Worm (Caenorhabditis elegans) whole organism, L1 larva: Measurements from ENCODE around the gene srd-38.

Source experiments
- C16A3.4 ChIP-seq: fragments of 150-350 bp; optimal IDR thresholded peaks from 2 replicates; lab custom pipeline; 2014; ENCODE audit warnings: missing biosample characterization, missing genetic modification characterization
- C34B4.2 ChIP-seq: sonication (generic microtip); optimal IDR thresholded peaks from 2 replicates; lab custom pipeline; 2017; ENCODE audit warnings: mild to moderate bottlenecking, missing genetic modification characterization, missing compliant biosample characterization
- Y116A8C.19 ChIP-seq: sonication (generic microtip); optimal IDR thresholded peaks from 2 replicates; lab custom pipeline; 2016; ENCODE audit warnings: missing compliant biosample characterization, missing genetic modification characterization, borderline replicate concordance
- aha-1 ChIP-seq: fragments of 150-350 bp; optimal IDR thresholded peaks from 2 replicates; lab custom pipeline; 2014; ENCODE audit warnings: missing biosample characterization, missing genetic modification characterization
- alr-1 ChIP-seq: fragments of 200-800 bp; sonication (Bioruptor generic); optimal IDR thresholded peaks from 2 replicates; lab custom pipeline; 2018; ENCODE audit warnings: borderline replicate concordance, mild to moderate bottlenecking, missing genetic modification characterization, missing compliant biosample characterization
- aly-2 ChIP-seq: fragments of 150-350 bp; optimal IDR thresholded peaks from 2 replicates; lab custom pipeline; 2014; ENCODE audit warnings: missing biosample characterization, missing genetic modification characterization
- ama-1 ChIP-seq: fragments of 150-350 bp; optimal IDR thresholded peaks from 2 replicates; lab custom pipeline; 2014
- blmp-1 ChIP-seq: fragments of 150-350 bp; optimal IDR thresholded peaks from 2 replicates; lab custom pipeline; 2014; ENCODE audit warnings: missing biosample characterization, missing genetic modification characterization
- ceh-63 ChIP-seq: fragments of 200-800 bp; sonication (Bioruptor generic); optimal IDR thresholded peaks from 2 replicates; lab custom pipeline; 2018; ENCODE audit warnings: mild to moderate bottlenecking, missing genetic modification characterization, missing compliant biosample characterization
- ceh-8 ChIP-seq: fragments of 200-800 bp; sonication (Bioruptor generic); optimal IDR thresholded peaks from 2 replicates; lab custom pipeline; 2018; ENCODE audit warnings: mild to moderate bottlenecking, missing genetic modification characterization, moderate library complexity, missing compliant biosample characterization
- ceh-82 ChIP-seq, 3 experiments: fragments of 150-350 bp in 1 of 3; sonication (generic microtip) in 2 of 3; optimal IDR thresholded peaks; 2 replicates each; lab custom pipeline; 2014 to 2017; ENCODE audit warnings: missing biosample characterization in 3 of 3, missing genetic modification characterization in 3 of 3
- ceh-88 ChIP-seq: fragments of 200-800 bp; sonication (Bioruptor generic); IDR thresholded peaks from 2 replicates; pipeline ENCODE4 v1.3.6; 2022; ENCODE audit warnings: missing genetic modification characterization, missing compliant biosample characterization
- dpl-1 ChIP-seq, 3 experiments: fragments of 150-350 bp in 2 of 3; sonication (generic microtip) in 1 of 3; optimal IDR thresholded peaks; 2 replicates each; lab custom pipeline; 2014 to 2017; ENCODE audit warnings: missing biosample characterization in 3 of 3, missing genetic modification characterization in 3 of 3, missing genetic modification reagents in 3 of 3
- dsc-1 ChIP-seq: sonication (generic microtip); optimal IDR thresholded peaks from 2 replicates; lab custom pipeline; 2016; ENCODE audit warnings: mild to moderate bottlenecking, missing genetic modification characterization, missing compliant biosample characterization
- elt-2 ChIP-seq: sonication (generic microtip); optimal IDR thresholded peaks from 2 replicates; lab custom pipeline; 2016; ENCODE audit warnings: missing genetic modification characterization, mild to moderate bottlenecking, inconsistent platforms, missing compliant biosample characterization, missing genetic modification reagents
- ets-5 ChIP-seq: fragments of 200-800 bp; sonication (Bioruptor generic); IDR thresholded peaks from 2 replicates; pipeline ENCODE4 v1.3.6; 2022; ENCODE audit warnings: missing genetic modification characterization, missing compliant biosample characterization
- fkh-8 ChIP-seq: sonication (generic microtip); optimal IDR thresholded peaks from 2 replicates; lab custom pipeline; 2016; ENCODE audit warnings: mild to moderate bottlenecking, missing genetic modification characterization, missing compliant biosample characterization
- fos-1 ChIP-seq: fragments of 150-350 bp; optimal IDR thresholded peaks from 2 replicates; lab custom pipeline; 2014; ENCODE audit warnings: missing biosample characterization, missing genetic modification characterization
- isw-1 ChIP-seq: fragments of 200-800 bp; sonication (Bioruptor generic); IDR thresholded peaks from 2 replicates; pipeline ENCODE4 v1.3.6; 2022; ENCODE audit warnings: missing genetic modification characterization, missing compliant biosample characterization
- lin-13 ChIP-seq: fragments of 150-350 bp; optimal IDR thresholded peaks from 2 replicates; lab custom pipeline; 2014; ENCODE audit warnings: missing biosample characterization, missing genetic modification reagents, missing genetic modification characterization
- lin-14 ChIP-seq: fragments of 200-800 bp; sonication (Bioruptor generic); optimal IDR thresholded peaks from 2 replicates; lab custom pipeline; 2018; ENCODE audit warnings: mild to moderate bottlenecking, missing genetic modification characterization, moderate library complexity, missing compliant biosample characterization
- lin-35 ChIP-seq, 2 experiments: fragments of 150-350 bp; optimal IDR thresholded peaks; 2 replicates each; lab custom pipeline; 2014; ENCODE audit warnings: missing biosample characterization in 2 of 2, missing genetic modification characterization in 2 of 2, missing genetic modification reagents in 2 of 2
- lir-3 ChIP-seq: sonication (generic microtip); optimal IDR thresholded peaks from 2 replicates; lab custom pipeline; 2016; ENCODE audit warnings: mild to moderate bottlenecking, missing genetic modification characterization, moderate library complexity, missing compliant biosample characterization; ENCODE audit not compliant: poor library complexity
- lsy-2 ChIP-seq, 2 experiments: fragments of 150-350 bp; optimal IDR thresholded peaks; 2 replicates each; lab custom pipeline; 2014; ENCODE audit warnings: missing biosample characterization in 2 of 2, missing genetic modification characterization in 2 of 2
- mab-9 ChIP-seq: fragments of 200-800 bp; sonication (Bioruptor generic); IDR thresholded peaks from 2 replicates; pipeline ENCODE4 v1.3.6; 2022; ENCODE audit warnings: missing genetic modification reagents, missing genetic modification characterization, missing compliant biosample characterization
- mef-2 ChIP-seq: fragments of 150-350 bp; optimal IDR thresholded peaks from 2 replicates; lab custom pipeline; 2014; ENCODE audit warnings: missing biosample characterization, missing genetic modification characterization
- nhr-12 ChIP-seq: sonication (generic microtip); optimal IDR thresholded peaks from 2 replicates; lab custom pipeline; 2017; ENCODE audit warnings: missing biosample characterization, missing genetic modification characterization
- nhr-28 ChIP-seq: fragments of 150-350 bp; optimal IDR thresholded peaks from 2 replicates; lab custom pipeline; 2014; ENCODE audit warnings: missing biosample characterization, missing genetic modification characterization
- nhr-47 ChIP-seq: sonication (generic microtip); optimal IDR thresholded peaks from 2 replicates; lab custom pipeline; 2016; ENCODE audit warnings: mild to moderate bottlenecking, missing genetic modification characterization, moderate library complexity, missing compliant biosample characterization
- nhr-71 ChIP-seq: sonication (generic microtip); optimal IDR thresholded peaks from 2 replicates; lab custom pipeline; 2016; ENCODE audit warnings: mild to moderate bottlenecking, missing genetic modification characterization, moderate library complexity, missing compliant biosample characterization
- nhr-76 ChIP-seq: sonication (generic microtip); optimal IDR thresholded peaks from 2 replicates; lab custom pipeline; 2017; ENCODE audit warnings: missing biosample characterization, missing genetic modification characterization
- nhr-77 ChIP-seq: fragments of 150-350 bp; optimal IDR thresholded peaks from 2 replicates; lab custom pipeline; 2014; ENCODE audit warnings: missing biosample characterization, missing genetic modification characterization
- nhr-85 ChIP-seq: sonication (generic microtip); peaks from one replicate; lab custom pipeline; 2016; ENCODE audit warnings: missing genetic modification characterization, inconsistent platforms, missing compliant biosample characterization
- pag-3 ChIP-seq: sonication (generic microtip); optimal IDR thresholded peaks from 2 replicates; lab custom pipeline; 2017; ENCODE audit warnings: missing genetic modification characterization, mild to moderate bottlenecking, missing compliant biosample characterization, antibody characterized with exemption, borderline replicate concordance; ENCODE audit not compliant: insufficient read depth
- pax-3 ChIP-seq: fragments of 200-800 bp; sonication (Bioruptor generic); optimal IDR thresholded peaks from 2 replicates; lab custom pipeline; 2018; ENCODE audit warnings: mild to moderate bottlenecking, missing genetic modification characterization, moderate library complexity, missing compliant biosample characterization
- pqm-1 ChIP-seq: sonication (generic microtip); optimal IDR thresholded peaks from 3 replicates; lab custom pipeline; 2017; ENCODE audit warnings: missing biosample characterization, missing genetic modification characterization
- rnt-1 ChIP-seq: sonication (generic microtip); optimal IDR thresholded peaks from 2 replicates; lab custom pipeline; 2016; ENCODE audit warnings: mild to moderate bottlenecking, missing genetic modification characterization, moderate library complexity, missing compliant biosample characterization
- skn-1 ChIP-seq: fragments of 150-350 bp; optimal IDR thresholded peaks from 2 replicates; lab custom pipeline; 2014; ENCODE audit warnings: missing biosample characterization, missing genetic modification characterization
- snu-23 ChIP-seq: sonication (generic microtip); optimal IDR thresholded peaks from 2 replicates; lab custom pipeline; 2016; ENCODE audit warnings: missing genetic modification characterization, missing compliant biosample characterization
- sptf-1 ChIP-seq: fragments of 150-350 bp; optimal IDR thresholded peaks from 2 replicates; lab custom pipeline; 2014; ENCODE audit warnings: missing biosample characterization, missing genetic modification characterization
- sup-37 ChIP-seq: fragments of 200-800 bp; sonication (Bioruptor generic); optimal IDR thresholded peaks from 2 replicates; lab custom pipeline; 2018; ENCODE audit warnings: mild to moderate bottlenecking, missing genetic modification characterization, missing compliant biosample characterization
- tbx-2 ChIP-seq: sonication (generic microtip); optimal IDR thresholded peaks from 2 replicates; lab custom pipeline; 2016; ENCODE audit warnings: missing genetic modification characterization, missing compliant biosample characterization
- tlp-1 ChIP-seq: fragments of 150-350 bp; optimal IDR thresholded peaks from 2 replicates; lab custom pipeline; 2014; ENCODE audit warnings: missing biosample characterization, missing genetic modification characterization
- unc-130 ChIP-seq: fragments of 150-350 bp; optimal IDR thresholded peaks from 2 replicates; lab custom pipeline; 2017; ENCODE audit warnings: missing biosample characterization, missing genetic modification characterization, inconsistent platforms
- unc-30 ChIP-seq: sonication (generic microtip); optimal IDR thresholded peaks from 2 replicates; lab custom pipeline; 2017; ENCODE audit warnings: missing biosample characterization, missing genetic modification characterization
- unc-86 ChIP-seq: sonication (generic microtip); optimal IDR thresholded peaks from 2 replicates; lab custom pipeline; 2016; ENCODE audit warnings: missing genetic modification characterization, missing compliant biosample characterization
- zip-4 ChIP-seq: fragments of 200-800 bp; sonication (Bioruptor generic); optimal IDR thresholded peaks from 2 replicates; lab custom pipeline; 2018; ENCODE audit warnings: mild to moderate bottlenecking, missing genetic modification characterization, moderate library complexity, missing compliant biosample characterization
- ztf-11 ChIP-seq, 2 experiments: sonication (generic microtip); optimal IDR thresholded peaks; 2 replicates each; lab custom pipeline; 2016 to 2017; ENCODE audit warnings: missing genetic modification characterization in 2 of 2, missing biosample characterization in 1 of 2, missing compliant biosample characterization in 1 of 2
- ztf-4 ChIP-seq: fragments of 150-350 bp; optimal IDR thresholded peaks from 2 replicates; lab custom pipeline; 2014; ENCODE audit warnings: missing biosample characterization, missing genetic modification characterization

Gene srd-38

ce11 chrX:13264550-13264949 is 27.1 kb upstream of the srd-38 start (continued):
- peak in 1 of 2 experiments; percentile 25 for TF ChIP-seq lsy-2 (tag; optimal IDR thresholded peaks at IDR 0.05; lab: Kevin White, UChicago)
- TF ChIP-seq unc-130 = no peak
- no peak for TF ChIP-seq nhr-85 (tag; lab: Kevin White, UChicago)
- TF ChIP-seq nhr-77 (tag; lab: Kevin White, UChicago) = no peak
- no peak for TF ChIP-seq ceh-63
- peak; percentile 43 for TF ChIP-seq fos-1
- no peak for TF ChIP-seq alr-1 (tag; lab: Kevin White, UChicago)
- no peak for TF ChIP-seq ceh-8
- TF ChIP-seq dpl-1 (GFP tag; optimal IDR thresholded peaks at IDR 0.05; lab: Kevin White, UChicago) = no peak
- TF ChIP-seq Y116A8C.19 (tag; lab: Kevin White, UChicago) = no peak
- no peak for TF ChIP-seq nhr-12 (tag; lab: Kevin White, UChicago)
- TF ChIP-seq elt-2 (tag; lab: Kevin White, UChicago) = no peak
- no peak for TF ChIP-seq pax-3 (tag; lab: Kevin White, UChicago)
- peak; percentile 16 for TF ChIP-seq isw-1 (GFP tag; lab: Robert Waterston, UW)
- no peak for TF ChIP-seq lin-13 (GFP tag; lab: Kevin White, UChicago)
- no peak for TF ChIP-seq ztf-4 (tag; lab: Kevin White, UChicago)
- peak; percentile 20 for TF ChIP-seq lir-3 (tag; lab: Kevin White, UChicago)
- TF ChIP-seq lin-35 (GFP tag; optimal IDR thresholded peaks at IDR 0.05; lab: Kevin White, UChicago) = peak in 1 of 2 experiments; percentile 50
- peak; percentile 73 for TF ChIP-seq rnt-1 (tag; lab: Kevin White, UChicago)
- no peak for TF ChIP-seq ama-1
- TF ChIP-seq C16A3.4 (tag; lab: Kevin White, UChicago) = peak; percentile 37
- peak; percentile 80 for TF ChIP-seq nhr-47 (tag; lab: Kevin White, UChicago)
- peak; percentile 69 for TF ChIP-seq snu-23 (GFP tag; lab: Kevin White, UChicago)
- TF ChIP-seq pag-3 (tag; lab: Kevin White, UChicago) = no peak
- no peak; the same call in 1 of the 2 replicates for TF ChIP-seq mab-9 (GFP tag; lab: Robert Waterston, UW)
- no peak for TF ChIP-seq tlp-1
- TF ChIP-seq mef-2 (tag; lab: Kevin White, UChicago) = no peak
- no peak for TF ChIP-seq zip-4 (GFP tag; lab: Kevin White, UChicago)
- TF ChIP-seq nhr-71 (tag; lab: Kevin White, UChicago) = peak; percentile 68
- TF ChIP-seq nhr-76 (tag; lab: Kevin White, UChicago) = no peak
- no peak for TF ChIP-seq blmp-1
- TF ChIP-seq C34B4.2 = no peak
- TF ChIP-seq tbx-2 (tag; lab: Kevin White, UChicago) = peak; percentile 27
- peak; percentile 79 for TF ChIP-seq dsc-1
- peak; percentile 52 for TF ChIP-seq lin-14 (GFP tag; lab: Kevin White, UChicago)
- TF ChIP-seq aha-1 (tag; lab: Kevin White, UChicago) = no peak
- no peak for TF ChIP-seq ztf-11 (tag; optimal IDR thresholded peaks at IDR 0.05; lab: Kevin White, UChicago)
- no peak for TF ChIP-seq nhr-28
- TF ChIP-seq unc-30 (tag; lab: Kevin White, UChicago) = no peak
- TF ChIP-seq sptf-1 (tag; lab: Kevin White, UChicago) = no peak
- peak; percentile 37 for TF ChIP-seq skn-1 (tag; lab: Kevin White, UChicago)
- TF ChIP-seq ets-5 = no peak
- TF ChIP-seq ceh-88 = no peak
- peak; percentile 12 for TF ChIP-seq fkh-8 (tag; lab: Kevin White, UChicago)
- no peak for TF ChIP-seq aly-2 (tag; lab: Kevin White, UChicago)
- TF ChIP-seq unc-86 = peak; percentile 44
- peak in 2 of 3 experiments; percentile 30 to 45 for TF ChIP-seq ceh-82 (tag; optimal IDR thresholded peaks at IDR 0.05; lab: Kevin White, UChicago)
- no peak for TF ChIP-seq sup-37 (GFP tag; lab: Kevin White, UChicago)
- no peak for TF ChIP-seq pqm-1 (tag; lab: Kevin White, UChicago)
